Worm (Caenorhabditis elegans): ENCODE results near the gene T19C3.3.
A peak's percentile ranks its signal among the peaks of the same experiment; 100 is the strongest.

- TF ChIP-seq lin-13 (GFP tag; optimal IDR thresholded peaks at IDR 0.05) (peak; percentile 19), lsy-2 (tag; optimal IDR thresholded peaks at IDR 0.05) (peak; percentile 61 to 83), aly-2 (tag; optimal IDR thresholded peaks at IDR 0.05) (peak; percentile 49), ceh-88 (GFP tag; IDR thresholded peaks at IDR 0.05) (peak; percentile 83; the same call in 1 of the 2 replicates), nhr-85 (tag) (peak; percentile 86), pag-3 (tag; optimal IDR thresholded peaks at IDR 0.05; ENCODE audit: borderline replicate concordance, insufficient read depth) (no peak), unc-62 (GFP tag; optimal IDR thresholded peaks at IDR 0.05) (no peak), zip-4 (GFP tag; optimal IDR thresholded peaks at IDR 0.05) (no peak), irx-1 (tag; optimal IDR thresholded peaks at IDR 0.05) (peak; percentile 77), egl-27 (tag; optimal IDR thresholded peaks at IDR 0.05) (no peak)
Observed at ce11 chrIII:640198-640803, 26.0 kb upstream of the T19C3.3 start, which contains the start of the genes tag-266 and tag-267.
